Worm (Caenorhabditis elegans) whole organism, young adult: ENCODE results near the gene C10A4.13.
"Not testable (repeated sequence)": the region's sequence is repeated elsewhere in the genome, so short reads cannot be mapped to it uniquely, and the experiment has no call there.

Experiments
- F37B4.10 ChIP-seq: fragments of 200-800 bp; sonication (Bioruptor generic); IDR thresholded peaks from 2 replicates; pipeline ENCODE4 v1.3.6; 2022; ENCODE audit warnings: missing genetic modification characterization, missing compliant biosample characterization
- T07F8.4 ChIP-seq: sonication (generic microtip); optimal IDR thresholded peaks from 2 replicates; lab custom pipeline; 2016; ENCODE audit warnings: mild to moderate bottlenecking, missing genetic modification characterization, moderate library complexity, missing compliant biosample characterization
- attf-3 ChIP-seq: fragments of 200-800 bp; sonication (Bioruptor generic); conservative IDR thresholded peaks from 2 replicates; pipeline ENCODE4 v1.3.6; 2022; ENCODE audit warnings: missing genetic modification reagents, missing genetic modification characterization, missing compliant biosample characterization
- ceh-91 ChIP-seq: fragments of 200-800 bp; sonication (Bioruptor generic); IDR thresholded peaks from 2 replicates; pipeline ENCODE4 v1.3.6; 2022; ENCODE audit warnings: missing genetic modification reagents, missing genetic modification characterization, missing compliant biosample characterization
- egl-44 ChIP-seq: fragments of 200-800 bp; sonication (Bioruptor generic); IDR thresholded peaks from 2 replicates; pipeline ENCODE4 v1.3.6; 2022; ENCODE audit warnings: missing genetic modification reagents, missing genetic modification characterization, missing compliant biosample characterization
- ekl-4 ChIP-seq: fragments of 200-800 bp; sonication (Bioruptor generic); IDR thresholded peaks from 2 replicates; pipeline ENCODE4 v1.3.6; 2022; ENCODE audit warnings: missing genetic modification reagents, missing genetic modification characterization, missing compliant biosample characterization
- lin-40 ChIP-seq: sonication (generic microtip); optimal IDR thresholded peaks from 2 replicates; lab custom pipeline; 2016; ENCODE audit warnings: missing genetic modification characterization, mild to moderate bottlenecking, missing compliant biosample characterization, missing genotype, missing genetic modification reagents
- sea-2 ChIP-seq: fragments of 200-800 bp; sonication (Bioruptor generic); IDR thresholded peaks from 2 replicates; pipeline ENCODE4 v1.3.6; 2022; ENCODE audit warnings: missing genetic modification characterization, missing compliant biosample characterization

The C10A4.13 gene

ce11 chrX:7369770-7370169 is 28.1 kb downstream of the C10A4.13 start:
- TF ChIP-seq ekl-4 (GFP tag; lab: Robert Waterston, UW) (no peak), egl-44 (GFP tag; lab: Robert Waterston, UW) (no peak), lin-40 (tag; lab: Kevin White, UChicago) (no peak), F37B4.10 (GFP tag; lab: Robert Waterston, UW) (no peak), attf-3 (GFP tag; lab: Robert Waterston, UW) (no peak), ceh-91 (no peak)

ce11 chrX:7365267-7365666 is 32.6 kb downstream of the C10A4.13 start, which contains the start of gene C56G3.2:
TSS of gene C56G3.2 (plus strand) at chrX:7365567.
- not testable (repeated sequence) for TF ChIP-seq sea-2; T07F8.4; lin-40 (tag; lab: Kevin White, UChicago)
- TF ChIP-seq, all 124 proteins: peak for 0; not testable (repeated sequence) for 124
